Worm (Caenorhabditis elegans) whole organism, early embryonic: ENCODE data around the gene pho-11.

Source experiments
- B0310.2 ChIP-seq: sonication (generic microtip); optimal IDR thresholded peaks from 2 replicates; lab custom pipeline; 2016; ENCODE audit warnings: mild to moderate bottlenecking, missing genetic modification characterization, missing compliant biosample characterization
- F13C5.2 ChIP-seq: sonication (generic microtip); optimal IDR thresholded peaks from 2 replicates; lab custom pipeline; 2017; ENCODE audit warnings: mild to moderate bottlenecking, missing genetic modification characterization, inconsistent platforms, missing compliant biosample characterization
- aly-1 ChIP-seq: sonication (generic microtip); optimal IDR thresholded peaks from 2 replicates; lab custom pipeline; 2016; ENCODE audit warnings: missing genetic modification characterization, missing compliant biosample characterization
- ama-1 ChIP-seq: fragments of 150-350 bp; optimal IDR thresholded peaks from 2 replicates; lab custom pipeline; 2014
- ceh-13 ChIP-seq: fragments of 200-800 bp; sonication (Bioruptor generic); optimal IDR thresholded peaks from 2 replicates; lab custom pipeline; 2018; ENCODE audit warnings: mild to moderate bottlenecking, missing genetic modification characterization, missing compliant biosample characterization
- ceh-36 ChIP-seq: sonication (generic microtip); optimal IDR thresholded peaks from 2 replicates; lab custom pipeline; 2016; ENCODE audit warnings: missing genetic modification characterization, inconsistent platforms, missing compliant biosample characterization
- ets-7 ChIP-seq: sonication (generic microtip); optimal IDR thresholded peaks from 2 replicates; lab custom pipeline; 2016; ENCODE audit warnings: missing genotype, missing genetic modification characterization, missing compliant biosample characterization
- flt-1 ChIP-seq: fragments of 200-800 bp; sonication (Bioruptor generic); IDR thresholded peaks from 2 replicates; pipeline ENCODE4 v1.3.6; 2022; ENCODE audit warnings: missing genetic modification characterization, missing compliant biosample characterization
- hmbx-1 ChIP-seq: sonication (generic microtip); optimal IDR thresholded peaks from 2 replicates; lab custom pipeline; 2016; ENCODE audit warnings: mild to moderate bottlenecking, missing genetic modification characterization, missing compliant biosample characterization
- hmg-4 ChIP-seq: fragments of 200-800 bp; sonication (Bioruptor generic); optimal IDR thresholded peaks from 2 replicates; lab custom pipeline; 2018; ENCODE audit warnings: mild to moderate bottlenecking, missing genetic modification characterization, missing compliant biosample characterization
- hnd-1 ChIP-seq: sonication (generic microtip); optimal IDR thresholded peaks from 2 replicates; lab custom pipeline; 2016; ENCODE audit warnings: missing genetic modification characterization, missing compliant biosample characterization
- pes-1 ChIP-seq: fragments of 200-800 bp; sonication (Bioruptor generic); IDR thresholded peaks from 2 replicates; pipeline ENCODE4 v1.3.6; 2022; ENCODE audit warnings: missing genetic modification reagents, missing genetic modification characterization, missing compliant biosample characterization
- scrt-1 ChIP-seq: fragments of 200-800 bp; sonication (Bioruptor generic); IDR thresholded peaks from 2 replicates; pipeline ENCODE4 v1.3.6; 2022; ENCODE audit warnings: missing genetic modification characterization, missing compliant biosample characterization
- sea-1 ChIP-seq: fragments of 200-800 bp; sonication (Bioruptor generic); conservative IDR thresholded peaks from 2 replicates; pipeline ENCODE4 v1.3.6; 2022; ENCODE audit warnings: missing genetic modification characterization, missing compliant biosample characterization
- tbx-11 ChIP-seq: fragments of 200-800 bp; sonication (Bioruptor generic); IDR thresholded peaks from 2 replicates; pipeline ENCODE4 v1.3.6; 2022; ENCODE audit warnings: missing genetic modification characterization, missing compliant biosample characterization
- tbx-37 ChIP-seq: fragments of 200-800 bp; sonication (Bioruptor generic); conservative IDR thresholded peaks from 2 replicates; pipeline ENCODE4 v1.3.6; 2022; ENCODE audit warnings: missing genetic modification reagents, missing genetic modification characterization, missing compliant biosample characterization
- tra-4 ChIP-seq: sonication (generic microtip); optimal IDR thresholded peaks from 2 replicates; lab custom pipeline; 2017; ENCODE audit warnings: missing genetic modification characterization, missing compliant biosample characterization

The pho-11 gene

ce11 chrII:9954885-9955284 is 23.2 kb downstream of the pho-11 start, which contains the start of gene egl-43:
TSS of gene egl-43 (plus strand) at chrII:9955185.
- no peak for TF ChIP-seq scrt-1 (GFP tag; lab: Robert Waterston, UW)
- no peak for TF ChIP-seq ceh-36 (tag; lab: Kevin White, UChicago)
- TF ChIP-seq ama-1 (lab: Kevin White, UChicago), result no peak
- TF ChIP-seq hmbx-1 (tag; lab: Kevin White, UChicago), result no peak
- TF ChIP-seq B0310.2, result no peak
- no peak for TF ChIP-seq pes-1 (GFP tag; lab: Robert Waterston, UW)
- TF ChIP-seq tbx-11 (GFP tag; lab: Robert Waterston, UW), result no peak
- no peak for TF ChIP-seq ceh-13
- TF ChIP-seq tra-4, result no peak
- TF ChIP-seq flt-1, result no peak
- TF ChIP-seq hnd-1, result no peak
- no peak for TF ChIP-seq aly-1
- no peak for TF ChIP-seq F13C5.2 (tag; lab: Kevin White, UChicago)
- no peak for TF ChIP-seq sea-1 (GFP tag; lab: Robert Waterston, UW)
- TF ChIP-seq tbx-37 (GFP tag; lab: Robert Waterston, UW), result no peak
- TF ChIP-seq hmg-4 (GFP tag; lab: Kevin White, UChicago), result no peak
- no peak for TF ChIP-seq ets-7 (tag; lab: Kevin White, UChicago)

- TF ChIP-seq tbx-11 (GFP tag; lab: Robert Waterston, UW) (no peak), tra-4 (no peak), ama-1 (lab: Kevin White, UChicago) (no peak), aly-1 (no peak), sea-1 (GFP tag; lab: Robert Waterston, UW) (no peak), ceh-36 (tag; lab: Kevin White, UChicago) (no peak)
Observed at ce11 chrII:9956116-9956515, 24.5 kb downstream of the pho-11 start.

DNA sequence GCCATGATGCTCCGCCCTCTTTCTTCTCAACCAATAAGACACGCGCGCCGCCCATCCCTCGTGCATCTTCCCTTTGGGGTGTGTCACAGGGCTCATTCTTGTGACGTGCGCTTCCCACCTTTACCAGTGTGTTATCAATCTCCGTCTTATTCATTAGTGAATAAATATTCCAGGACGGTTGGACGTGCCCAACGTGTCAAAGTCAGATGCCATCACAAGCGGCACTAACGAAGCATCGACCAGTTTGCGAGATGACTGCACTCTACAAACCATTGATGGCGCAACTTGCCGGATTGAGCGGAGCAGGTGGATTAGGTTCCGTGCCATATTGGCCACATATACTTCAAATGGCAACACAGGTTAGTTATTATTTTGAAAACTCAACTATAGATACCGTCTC is 28.5 kb downstream of the pho-11 start:
- no peak for TF ChIP-seq hmbx-1 (tag; lab: Kevin White, UChicago)
- no peak for TF ChIP-seq aly-1
- TF ChIP-seq F13C5.2 (tag; lab: Kevin White, UChicago), result no peak
- no peak for TF ChIP-seq ets-7 (tag; lab: Kevin White, UChicago)
- no peak for TF ChIP-seq tbx-11 (GFP tag; lab: Robert Waterston, UW)
- TF ChIP-seq hnd-1, result no peak
- TF ChIP-seq ceh-36 (tag; lab: Kevin White, UChicago), result no peak
- TF ChIP-seq sea-1 (GFP tag; lab: Robert Waterston, UW), result no peak
- no peak for TF ChIP-seq ceh-13
- TF ChIP-seq tbx-37 (GFP tag; lab: Robert Waterston, UW), result no peak
- no peak for TF ChIP-seq hmg-4 (GFP tag; lab: Kevin White, UChicago)

- TF ChIP-seq hnd-1 (no peak), tbx-11 (GFP tag; lab: Robert Waterston, UW) (no peak), scrt-1 (GFP tag; lab: Robert Waterston, UW) (no peak), tbx-37 (GFP tag; lab: Robert Waterston, UW) (no peak), pes-1 (GFP tag; lab: Robert Waterston, UW) (no peak), F13C5.2 (tag; lab: Kevin White, UChicago) (no peak), ceh-13 (no peak), B0310.2 (no peak), flt-1 (no peak), sea-1 (GFP tag; lab: Robert Waterston, UW) (no peak), tra-4 (no peak), ama-1 (lab: Kevin White, UChicago) (no peak), hmg-4 (GFP tag; lab: Kevin White, UChicago) (no peak), ets-7 (tag; lab: Kevin White, UChicago) (no peak), ceh-36 (tag; lab: Kevin White, UChicago) (no peak), hmbx-1 (tag; lab: Kevin White, UChicago) (no peak), aly-1 (no peak)
Observed at ce11 chrII:9963808-9964207, 32.2 kb downstream of the pho-11 start.

DNA sequence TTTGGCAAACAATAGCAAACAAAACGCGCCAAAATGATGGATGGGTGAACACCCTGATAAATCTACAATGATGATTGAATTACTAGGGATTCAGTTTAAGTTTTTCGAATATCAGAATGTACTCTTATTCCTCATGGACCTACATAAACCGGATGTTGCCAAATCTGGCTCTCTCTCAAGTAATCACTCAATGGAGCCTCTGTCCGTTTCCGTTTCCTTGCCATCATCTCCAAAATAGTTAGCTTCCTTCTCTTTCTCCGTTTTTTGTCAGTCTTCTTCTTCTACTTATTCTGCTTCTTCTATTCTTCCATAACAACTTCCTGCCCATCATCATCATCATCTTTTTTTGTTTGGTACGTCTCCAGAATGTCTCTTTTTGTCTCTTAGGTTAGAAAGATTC is 33.7 kb downstream of the pho-11 start:
- TF ChIP-seq B0310.2 (no peak), tra-4 (no peak), flt-1 (no peak), F13C5.2 (tag; lab: Kevin White, UChicago) (no peak), scrt-1 (GFP tag; lab: Robert Waterston, UW) (no peak), hnd-1 (no peak), ceh-36 (tag; lab: Kevin White, UChicago) (no peak), ama-1 (lab: Kevin White, UChicago) (no peak), sea-1 (GFP tag; lab: Robert Waterston, UW) (no peak), tbx-11 (GFP tag; lab: Robert Waterston, UW) (no peak), tbx-37 (GFP tag; lab: Robert Waterston, UW) (no peak), ets-7 (tag; lab: Kevin White, UChicago) (no peak), pes-1 (GFP tag; lab: Robert Waterston, UW) (no peak)

ce11 chrII:9966954-9967353 is 35.3 kb downstream of the pho-11 start, which contains the start of gene dtmk-1:
TSS of gene dtmk-1 (minus strand) at chrII:9967099.
- TF ChIP-seq pes-1 (GFP tag; lab: Robert Waterston, UW) (no peak), tbx-37 (GFP tag; lab: Robert Waterston, UW) (no peak), ceh-13 (no peak), aly-1 (no peak), sea-1 (GFP tag; lab: Robert Waterston, UW) (no peak)

ce11 chrII:9967999-9968706 is 36.5 kb downstream of the pho-11 start, which contains the start of the genes R53.4 and psf-1:
TSS of gene R53.4 (minus strand) at chrII:9968049.
TSS of gene psf-1 (plus strand) at chrII:9968673.
- TF ChIP-seq F13C5.2 (tag; lab: Kevin White, UChicago) (no peak), ceh-36 (tag; lab: Kevin White, UChicago) (no peak), hmbx-1 (tag; lab: Kevin White, UChicago) (no peak), pes-1 (GFP tag; lab: Robert Waterston, UW) (0 out of 2 replicates have a peak, but pooled peaks have one; percentile 33), tbx-37 (GFP tag; lab: Robert Waterston, UW) (peak; percentile 57; the same call in 1 of the 2 replicates)
